Fruit fly (Drosophila melanogaster) whole organism, embryonic: ENCODE results near the gene CG14664.

Experiments
- Abd-B ChIP-seq: fragments of 200-800 bp; sonication (Bioruptor generic); optimal IDR thresholded peaks from 2 replicates; lab custom pipeline; 2018; ENCODE audit warnings: missing biosample characterization, mild to moderate bottlenecking, missing genetic modification characterization, moderate library complexity
- Ada2b ChIP-seq: fragments of 200-800 bp; sonication (Bioruptor generic); IDR thresholded peaks from 2 replicates; pipeline ENCODE4 v1.3.6; 2022; ENCODE audit warnings: missing biosample characterization, missing genetic modification characterization
- Blimp-1 ChIP-seq: fragments of 200-800 bp; sonication (Bioruptor generic); optimal IDR thresholded peaks from 3 replicates; lab custom pipeline; 2018; ENCODE audit warnings: missing biosample characterization, missing genetic modification characterization, mild to moderate bottlenecking, moderate library complexity, missing genetic modification reagents
- CG10209 ChIP-seq: fragments of 200-800 bp; sonication (Bioruptor generic); optimal IDR thresholded peaks from 3 replicates; lab custom pipeline; 2017; ENCODE audit warnings: missing biosample characterization, mild to moderate bottlenecking, missing genetic modification characterization, missing genetic modification reagents
- CG11696 ChIP-seq: fragments of 200-800 bp; sonication (Bioruptor generic); IDR thresholded peaks from 2 replicates; pipeline ENCODE4 v1.3.6; 2022; ENCODE audit warnings: missing biosample characterization, missing genetic modification characterization
- CG13123 ChIP-seq: fragments of 200-800 bp; sonication (Bioruptor generic); optimal IDR thresholded peaks from 2 replicates; lab custom pipeline; 2016; ENCODE audit warnings: missing biosample characterization, missing genetic modification characterization
- CG14710 ChIP-seq: fragments of 200-800 bp; sonication (Bioruptor generic); optimal IDR thresholded peaks from 3 replicates; lab custom pipeline; 2019; ENCODE audit warnings: missing biosample characterization, mild to moderate bottlenecking, missing genetic modification characterization, moderate library complexity
- CG15479 ChIP-seq: fragments of 200-800 bp; sonication (Bioruptor generic); optimal IDR thresholded peaks from 3 replicates; lab custom pipeline; 2019; ENCODE audit warnings: missing biosample characterization, mild to moderate bottlenecking, missing genetic modification characterization, moderate library complexity
- CG1647 ChIP-seq: fragments of 200-800 bp; sonication (Bioruptor generic); optimal IDR thresholded peaks from 3 replicates; lab custom pipeline; 2016; ENCODE audit warnings: missing biosample characterization, missing genetic modification characterization
- CG16863 ChIP-seq: fragments of 200-800 bp; sonication (Bioruptor generic); optimal IDR thresholded peaks from 3 replicates; lab custom pipeline; 2016; ENCODE audit warnings: missing biosample characterization, missing genetic modification characterization
- CG2712 ChIP-seq: fragments of 200-800 bp; optimal IDR thresholded peaks from 3 replicates; lab custom pipeline; 2019; ENCODE audit warnings: missing biosample characterization, mild to moderate bottlenecking, missing genetic modification characterization, moderate library complexity
- CG2889 ChIP-seq: fragments of 200-800 bp; sonication (Bioruptor generic); IDR thresholded peaks from 3 replicates; pipeline ENCODE4 v1.3.6; 2022; ENCODE audit warnings: missing biosample characterization, missing genetic modification characterization
- CG32532 ChIP-seq: fragments of 200-800 bp; sonication (Bioruptor generic); IDR thresholded peaks from 2 replicates; pipeline ENCODE4 v1.3.6; 2022; ENCODE audit warnings: missing biosample characterization, missing genetic modification characterization
- CG42726 ChIP-seq: fragments of 200-800 bp; sonication (Bioruptor generic); IDR thresholded peaks from 2 replicates; pipeline ENCODE4 v1.3.6; 2022; ENCODE audit warnings: missing biosample characterization, missing genetic modification characterization; ENCODE audit not compliant: partially characterized antibody
- CG7372 ChIP-seq: fragments of 200-800 bp; sonication (Bioruptor generic); IDR thresholded peaks from 2 replicates; pipeline ENCODE4 v1.3.6; 2022; ENCODE audit warnings: missing biosample characterization, missing genetic modification characterization
- CG7745 ChIP-seq: fragments of 200-800 bp; sonication (Bioruptor generic); optimal IDR thresholded peaks from 2 replicates; lab custom pipeline; 2018; ENCODE audit warnings: missing biosample characterization, mild to moderate bottlenecking, missing genetic modification characterization, moderate library complexity
- CG7839 ChIP-seq: fragments of 200-800 bp; sonication (Bioruptor generic); optimal IDR thresholded peaks from 3 replicates; lab custom pipeline; 2018; ENCODE audit warnings: missing biosample characterization, mild to moderate bottlenecking, missing genetic modification characterization, moderate library complexity
- CG8089 ChIP-seq: fragments of 200-800 bp; sonication (Bioruptor generic); optimal IDR thresholded peaks from 3 replicates; lab custom pipeline; 2016; ENCODE audit warnings: missing biosample characterization, missing genetic modification characterization
- CG9797 ChIP-seq: fragments of 200-800 bp; sonication (Bioruptor generic); optimal IDR thresholded peaks from 3 replicates; lab custom pipeline; 2018; ENCODE audit warnings: missing biosample characterization, mild to moderate bottlenecking, missing genetic modification characterization
- CoRest ChIP-seq: fragments of 200-800 bp; sonication (Bioruptor generic); optimal IDR thresholded peaks from 3 replicates; lab custom pipeline; 2018; ENCODE audit warnings: missing biosample characterization, mild to moderate bottlenecking, missing genetic modification characterization, moderate library complexity
- CrebB ChIP-seq: fragments of 200-800 bp; sonication (Bioruptor generic); optimal IDR thresholded peaks from 3 replicates; lab custom pipeline; 2018; ENCODE audit warnings: missing biosample characterization, mild to moderate bottlenecking, missing genetic modification characterization
- D19B ChIP-seq: fragments of 200-800 bp; sonication (Bioruptor generic); optimal IDR thresholded peaks from 2 replicates; lab custom pipeline; 2017; ENCODE audit warnings: missing biosample characterization, mild to moderate bottlenecking, missing genetic modification characterization
- Dll ChIP-seq: fragments of 200-800 bp; sonication (Bioruptor generic); IDR thresholded peaks from 4 replicates; pipeline ENCODE4 v1.3.6; 2022; ENCODE audit warnings: missing biosample characterization, missing genetic modification characterization; ENCODE audit not compliant: partially characterized antibody
- E2f1 ChIP-seq: fragments of 200-800 bp; sonication (Bioruptor generic); IDR thresholded peaks from 2 replicates; pipeline ENCODE4 v1.3.6; 2022; ENCODE audit warnings: missing biosample characterization, missing genetic modification characterization
- Elba2 ChIP-seq: fragments of 200-800 bp; sonication (Bioruptor generic); optimal IDR thresholded peaks from 3 replicates; lab custom pipeline; 2016; ENCODE audit warnings: missing biosample characterization, missing genetic modification characterization
- Fer3 ChIP-seq: fragments of 200-800 bp; sonication (Bioruptor generic); optimal IDR thresholded peaks from 2 replicates; lab custom pipeline; 2018; ENCODE audit warnings: missing biosample characterization, mild to moderate bottlenecking, missing genetic modification characterization, moderate library complexity
- H2.0 ChIP-seq: fragments of 200-800 bp; sonication (Bioruptor generic); IDR thresholded peaks from 2 replicates; pipeline ENCODE4 v1.3.6; 2022; ENCODE audit warnings: missing biosample characterization, missing genetic modification characterization
- HLH4C ChIP-seq: fragments of 200-800 bp; sonication (Bioruptor generic); IDR thresholded peaks from 3 replicates; pipeline ENCODE4 v1.3.6; 2022; ENCODE audit warnings: missing biosample characterization, missing genetic modification characterization; ENCODE audit not compliant: partially characterized antibody
- HLHmδ ChIP-seq: fragments of 200-800 bp; sonication (Bioruptor generic); optimal IDR thresholded peaks from 2 replicates; lab custom pipeline; 2018; ENCODE audit warnings: missing biosample characterization, mild to moderate bottlenecking, missing genetic modification characterization, moderate library complexity
- HmgZ ChIP-seq: fragments of 200-800 bp; sonication (Bioruptor generic); optimal IDR thresholded peaks from 2 replicates; lab custom pipeline; 2018; ENCODE audit warnings: missing biosample characterization, mild to moderate bottlenecking, missing genetic modification characterization
- Hr51 ChIP-seq, 2 experiments: fragments of 200-800 bp; sonication (Bioruptor generic); optimal IDR thresholded peaks; 2 replicates in 1 of 2; 3 replicates in 1 of 2; lab custom pipeline; 2016 to 2018; ENCODE audit warnings: missing biosample characterization in 2 of 2, missing genetic modification characterization in 2 of 2, mild to moderate bottlenecking in 1 of 2, moderate library complexity in 1 of 2
- Kr ChIP-seq: fragments of 200-800 bp; sonication (Bioruptor generic); optimal IDR thresholded peaks from 2 replicates; lab custom pipeline; 2017; ENCODE audit warnings: missing biosample characterization, mild to moderate bottlenecking, missing genetic modification characterization
- Nf-YA ChIP-seq: fragments of 200-800 bp; sonication (Bioruptor generic); IDR thresholded peaks from 2 replicates; pipeline ENCODE4 v1.3.6; 2022; ENCODE audit warnings: missing biosample characterization, missing genetic modification characterization
- Sry-β ChIP-seq: fragments of 200-800 bp; sonication (Bioruptor generic); optimal IDR thresholded peaks from 2 replicates; lab custom pipeline; 2018; ENCODE audit warnings: missing biosample characterization, mild to moderate bottlenecking, missing genetic modification characterization, moderate library complexity
- Taf1 ChIP-seq: fragments of 200-800 bp; sonication (Bioruptor generic); IDR thresholded peaks from 2 replicates; pipeline ENCODE4 v1.3.6; 2022; ENCODE audit warnings: missing biosample characterization, missing genetic modification characterization
- ac ChIP-seq: fragments of 200-800 bp; sonication (Bioruptor generic); optimal IDR thresholded peaks from 3 replicates; lab custom pipeline; 2017; ENCODE audit warnings: missing biosample characterization, mild to moderate bottlenecking, missing genetic modification characterization
- bab2 ChIP-seq: fragments of 200-800 bp; sonication (Bioruptor generic); optimal IDR thresholded peaks from 2 replicates; lab custom pipeline; 2016; ENCODE audit warnings: missing biosample characterization, missing genetic modification characterization
- en ChIP-seq: fragments of 200-800 bp; sonication (Bioruptor generic); optimal IDR thresholded peaks from 2 replicates; lab custom pipeline; 2016; ENCODE audit warnings: missing biosample characterization, missing genetic modification characterization
- gcm ChIP-seq: fragments of 200-800 bp; sonication (Bioruptor generic); optimal IDR thresholded peaks from 2 replicates; lab custom pipeline; 2019; ENCODE audit warnings: missing biosample characterization, mild to moderate bottlenecking, missing genetic modification characterization, moderate library complexity
- ham ChIP-seq: fragments of 200-800 bp; sonication (Bioruptor generic); IDR thresholded peaks from 2 replicates; pipeline ENCODE4 v1.3.6; 2022; ENCODE audit warnings: missing biosample characterization, missing genetic modification characterization
- lmd ChIP-seq: fragments of 200-800 bp; sonication (Bioruptor generic); IDR thresholded peaks from 2 replicates; pipeline ENCODE4 v1.3.6; 2022; ENCODE audit warnings: missing biosample characterization, missing genetic modification characterization
- mld ChIP-seq: fragments of 200-800 bp; sonication (Bioruptor generic); IDR thresholded peaks from 3 replicates; pipeline ENCODE4 v1.3.6; 2022; ENCODE audit warnings: missing biosample characterization, missing genetic modification characterization; ENCODE audit not compliant: partially characterized antibody
- phol ChIP-seq: fragments of 200-800 bp; sonication (Bioruptor generic); optimal IDR thresholded peaks from 3 replicates; lab custom pipeline; 2018; ENCODE audit warnings: missing biosample characterization, mild to moderate bottlenecking, missing genetic modification characterization, moderate library complexity
- psq ChIP-seq: fragments of 200-800 bp; sonication (Bioruptor generic); optimal IDR thresholded peaks from 2 replicates; lab custom pipeline; 2017; ENCODE audit warnings: missing biosample characterization, missing genetic modification characterization
- sens-2 ChIP-seq: fragments of 200-800 bp; sonication (Bioruptor generic); IDR thresholded peaks from 2 replicates; pipeline ENCODE4 v1.3.6; 2022; ENCODE audit warnings: missing biosample characterization, missing genetic modification characterization
- sr ChIP-seq: fragments of 200-800 bp; sonication (Bioruptor generic); IDR thresholded peaks from 3 replicates; pipeline ENCODE4 v1.3.6; 2022; ENCODE audit warnings: missing biosample characterization, missing genetic modification characterization
- trem ChIP-seq: fragments of 200-800 bp; optimal IDR thresholded peaks from 3 replicates; lab custom pipeline; 2019; ENCODE audit warnings: missing biosample characterization, mild to moderate bottlenecking, missing genetic modification characterization, moderate library complexity
- tup ChIP-seq: fragments of 200-800 bp; sonication (Bioruptor generic); optimal IDR thresholded peaks from 2 replicates; lab custom pipeline; 2016; ENCODE audit warnings: missing biosample characterization, mild to moderate bottlenecking, missing genetic modification characterization, moderate library complexity
- unpg ChIP-seq: fragments of 200-800 bp; sonication (Bioruptor generic); optimal IDR thresholded peaks from 3 replicates; lab custom pipeline; 2018; ENCODE audit warnings: missing biosample characterization, mild to moderate bottlenecking, missing genetic modification characterization, moderate library complexity
- z ChIP-seq: fragments of 200-800 bp; sonication (Bioruptor generic); IDR thresholded peaks from 3 replicates; pipeline ENCODE4 v1.3.6; 2022; ENCODE audit warnings: missing biosample characterization, missing genetic modification characterization

Gene CG14664

DNA sequence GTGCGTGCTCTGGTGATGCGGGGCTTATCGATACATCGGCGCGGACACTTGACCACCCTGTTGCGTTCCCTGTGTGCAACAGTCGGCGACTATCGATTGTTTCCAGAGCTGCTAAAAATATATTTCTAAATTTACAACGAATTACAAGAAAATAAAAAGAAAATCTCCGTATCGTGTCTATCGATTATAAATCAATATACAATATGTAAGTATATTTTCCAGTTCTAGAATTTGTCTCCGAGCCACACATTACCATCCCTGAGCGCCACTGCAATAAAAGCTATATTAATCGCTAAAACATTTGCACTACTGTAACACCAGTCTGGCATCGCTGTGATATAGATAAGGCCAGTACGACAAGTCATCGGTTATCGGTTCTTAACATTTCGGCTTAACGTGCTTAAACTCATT, 8.3 kb downstream of the CG14664 start, which contains the start of the genes Kat60 and Mms19 (continued):
- TF ChIP-seq Hr51 (GFP tag; optimal IDR thresholded peaks at IDR 0.05; lab: Kevin White, UChicago) (peak in 1 of 2 experiments; percentile 35), Abd-B (GFP tag; lab: Kevin White, UChicago) (peak; percentile 71), trem (peak; percentile 85), CG13123 (peak; percentile 29), CG10209 (GFP tag; lab: Kevin White, UChicago) (peak; percentile 47), CG2712 (tag; lab: Kevin White, UChicago) (peak; percentile 74), unpg (GFP tag; lab: Kevin White, UChicago) (no peak), Kr (GFP tag; lab: Kevin White, UChicago) (no peak), Sry-β (GFP tag; lab: Kevin White, UChicago) (peak; percentile 95), E2f1 (GFP tag; lab: Robert Waterston, UW) (peak; percentile 62; the same call in 1 of the 2 replicates), ac (GFP tag; lab: Kevin White, UChicago) (no peak), CG14710 (tag; lab: Kevin White, UChicago) (peak; percentile 86), en (GFP tag; lab: Kevin White, UChicago) (peak; percentile 43), CG15479 (peak; percentile 54), phol (tag; lab: Kevin White, UChicago) (peak; percentile 80), H2.0 (GFP tag; lab: Robert Waterston, UW) (peak; percentile 50; the same call in 1 of the 2 replicates), tup (no peak), CG7745 (no peak), CG7839 (tag; lab: Kevin White, UChicago) (no peak), Taf1 (GFP tag; lab: Robert Waterston, UW) (peak; percentile 56), CrebB (tag; lab: Kevin White, UChicago) (peak; percentile 6), D19B (GFP tag; lab: Kevin White, UChicago) (peak; percentile 38), CG16863 (GFP tag; lab: Kevin White, UChicago) (peak; percentile 65), CG2889 (GFP tag; lab: Robert Waterston, UW) (0 out of 3 replicates have a peak, but pooled peaks have one; percentile 37), Ada2b (GFP tag; lab: Robert Waterston, UW) (peak; percentile 39; the same call in 1 of the 2 replicates), z (GFP tag; lab: Robert Waterston, UW) (no peak), Dll (GFP tag; lab: Robert Waterston, UW) (peak; percentile 96), sr (GFP tag; lab: Robert Waterston, UW) (no peak), CG8089 (peak; percentile 38), CG7372 (peak; percentile 39; the same call in 1 of the 2 replicates), CG9797 (GFP tag; lab: Kevin White, UChicago) (peak; percentile 55), psq (peak; percentile 52), bab2 (GFP tag; lab: Kevin White, UChicago) (peak; percentile 58), HmgZ (tag; lab: Kevin White, UChicago) (peak; percentile 58), CG1647 (GFP tag; lab: Kevin White, UChicago) (peak; percentile 62), ham (GFP tag; lab: Robert Waterston, UW) (no peak), CoRest (tag; lab: Kevin White, UChicago) (peak; percentile 75), gcm (GFP tag; lab: Kevin White, UChicago) (peak; percentile 46), Nf-YA (GFP tag; lab: Robert Waterston, UW) (no peak), HLH4C (GFP tag; lab: Robert Waterston, UW) (peak; percentile 93), lmd (peak; percentile 59), CG32532 (peak; percentile 71), sens-2 (GFP tag; lab: Robert Waterston, UW) (no peak), Blimp-1 (no peak), CG42726 (GFP tag; lab: Robert Waterston, UW) (peak; percentile 97), HLHmδ (GFP tag; lab: Kevin White, UChicago) (no peak), CG11696 (GFP tag; lab: Robert Waterston, UW) (no peak), mld (GFP tag; lab: Robert Waterston, UW) (peak; percentile 80), Fer3 (peak; percentile 46), Elba2 (peak; percentile 60)
